Fruit fly (Drosophila melanogaster): ENCODE data around the gene Eip74EF.

Eip74EF gene

dm6 chr3L:17534396-17534795 lies 84.7 kb downstream of the Eip74EF start (continued):
- TF ChIP-seq YL-1 (GFP tag; optimal IDR thresholded peaks at IDR 0.05) (no peak), CG10431 (GFP tag; optimal IDR thresholded peaks at IDR 0.05) (no peak), CG15601 (tag; optimal IDR thresholded peaks at IDR 0.05) (no peak), Dip3 (GFP tag; optimal IDR thresholded peaks at IDR 0.05) (no peak), CG7928 (GFP tag; optimal IDR thresholded peaks at IDR 0.05) (no peak), CG12744 (GFP tag; optimal IDR thresholded peaks at IDR 0.05) (no peak), CG5953 (GFP tag; IDR thresholded peaks at IDR 0.05) (no peak), sens (GFP tag) (no peak), CrebB (tag; optimal IDR thresholded peaks at IDR 0.05) (no peak), CG16815 (GFP tag; optimal IDR thresholded peaks at IDR 0.05) (no peak), CG14860 (GFP tag; IDR thresholded peaks at IDR 0.05; ENCODE audit: partially characterized antibody) (no peak), CG2889 (GFP tag; IDR thresholded peaks at IDR 0.05) (no peak), NK7.1 (GFP tag; optimal IDR thresholded peaks at IDR 0.05) (no peak), CG7786 (GFP tag; optimal IDR thresholded peaks at IDR 0.05) (no peak), CG7839 (tag; optimal IDR thresholded peaks at IDR 0.05) (no peak), CG7271 (tag; optimal IDR thresholded peaks at IDR 0.05) (no peak), Dbx (GFP tag; IDR thresholded peaks at IDR 0.05) (0 out of 3 replicates have a peak, but pooled peaks have one; percentile 7), gce (GFP tag; IDR thresholded peaks at IDR 0.05) (no peak), Mes4 (GFP tag; optimal IDR thresholded peaks at IDR 0.05) (no peak), Med (GFP tag) (peak; percentile 40), Hand (GFP tag; optimal IDR thresholded peaks at IDR 0.05) (no peak), Chrac-16 (GFP tag; optimal IDR thresholded peaks at IDR 0.05) (no peak), CG32532 (GFP tag; IDR thresholded peaks at IDR 0.05) (no peak), CG18599 (GFP tag; optimal IDR thresholded peaks at IDR 0.05) (no peak), bsh (GFP tag; optimal IDR thresholded peaks at IDR 0.05) (no peak), Nf-YB (GFP tag; optimal IDR thresholded peaks at IDR 0.05) (no peak), vvl (GFP tag; IDR thresholded peaks at IDR 0.05) (peak; percentile 48; the same call in 1 of the 2 replicates), CG17802 (tag; optimal IDR thresholded peaks at IDR 0.05) (no peak), Sox100B (GFP tag; optimal IDR thresholded peaks at IDR 0.05) (no peak), CG6683 (GFP tag; optimal IDR thresholded peaks at IDR 0.05) (no peak), Optix (GFP tag; IDR thresholded peaks at IDR 0.05) (0 out of 3 replicates have a peak, but pooled peaks have one; percentile 5), Oaz (GFP tag; IDR thresholded peaks at IDR 0.05) (no peak), ftz-f1 (GFP tag; optimal IDR thresholded peaks at IDR 0.05) (no peak), ttk (GFP tag; IDR thresholded peaks at IDR 0.05) (no peak), C15 (GFP tag; IDR thresholded peaks at IDR 0.05) (no peak), Hr51 (GFP tag; optimal IDR thresholded peaks at IDR 0.05) (no peak), CG14014 (GFP tag; IDR thresholded peaks at IDR 0.05) (no peak), CG2678 (tag; optimal IDR thresholded peaks at IDR 0.05) (no peak), phol (tag; optimal IDR thresholded peaks at IDR 0.05) (no peak), chm (GFP tag; IDR thresholded peaks at IDR 0.05) (peak; percentile 52; the same call in 1 of the 2 replicates), CoRest (tag; optimal IDR thresholded peaks at IDR 0.05) (no peak), Meics (GFP tag; optimal IDR thresholded peaks at IDR 0.05) (peak; percentile 47), klu (GFP tag; IDR thresholded peaks at IDR 0.05) (no peak), wdn (GFP tag; IDR thresholded peaks at IDR 0.05) (no peak), kni (GFP tag; optimal IDR thresholded peaks at IDR 0.05) (no peak), Nf-YC (tag; optimal IDR thresholded peaks at IDR 0.05) (no peak), Ssrp (tag; optimal IDR thresholded peaks at IDR 0.05) (no peak), dimm (GFP tag; IDR thresholded peaks at IDR 0.05) (no peak), pan (optimal IDR thresholded peaks at IDR 0.05) (no peak), pan (GFP tag; optimal IDR thresholded peaks at IDR 0.05 in 1 of 2, IDR thresholded peaks at IDR 0.05 in 1 of 2) (peak in 1 of 2 experiments; percentile 8), CG2129 (GFP tag; IDR thresholded peaks at IDR 0.05; ENCODE audit: partially characterized antibody) (no peak), CG4730 (GFP tag; IDR thresholded peaks at IDR 0.05) (no peak)
